Fruit fly (Drosophila melanogaster): ENCODE measurements around the gene Stam.
A peak's percentile ranks its signal among the peaks of the same experiment; 100 is the strongest.

Stam gene

dm6 chr2L:10856328-10856942 is 1.9 kb upstream of the Stam start, which contains the start of gene Dnz1 (continued):
- TF ChIP-seq sens-2 (GFP tag; IDR thresholded peaks at IDR 0.05) = 0 out of 2 replicates have a peak, but pooled peaks have one; percentile 25
- peak; percentile 58 for TF ChIP-seq az2 (GFP tag; optimal IDR thresholded peaks at IDR 0.05)
- no peak for TF ChIP-seq Atf3 (GFP tag; optimal IDR thresholded peaks at IDR 0.05)
- TF ChIP-seq sna (GFP tag; IDR thresholded peaks at IDR 0.05; ENCODE audit: partially characterized antibody) = no peak
- TF ChIP-seq dati (GFP tag; IDR thresholded peaks at IDR 0.05) = no peak
- no peak for TF ChIP-seq CG7963 (GFP tag; IDR thresholded peaks at IDR 0.05; ENCODE audit: partially characterized antibody)
- TF ChIP-seq Dip3 (GFP tag; optimal IDR thresholded peaks at IDR 0.05) = peak; percentile 32
- no peak for TF ChIP-seq cad (GFP tag; optimal IDR thresholded peaks at IDR 0.05)
- peak; percentile 32 for TF ChIP-seq CG3281 (GFP tag; optimal IDR thresholded peaks at IDR 0.05)
- TF ChIP-seq Spps (tag; optimal IDR thresholded peaks at IDR 0.05) = no peak
- TF ChIP-seq CG12299 (tag; optimal IDR thresholded peaks at IDR 0.05) = no peak
- TF ChIP-seq Awh (GFP tag; IDR thresholded peaks at IDR 0.05) = no peak
- TF ChIP-seq mam (GFP tag; optimal IDR thresholded peaks at IDR 0.05) = peak; percentile 16
- no peak for TF ChIP-seq Mad (GFP tag; optimal IDR thresholded peaks at IDR 0.05)
- no peak for TF ChIP-seq Usf (GFP tag; optimal IDR thresholded peaks at IDR 0.05)
- TF ChIP-seq schlank (tag; optimal IDR thresholded peaks at IDR 0.05) = no peak
- peak; percentile 67 for TF ChIP-seq MBD-R2 (GFP tag; IDR thresholded peaks at IDR 0.05)
- TF ChIP-seq Six4 (GFP tag; optimal IDR thresholded peaks at IDR 0.05) = peak; percentile 43
- TF ChIP-seq Poxn (GFP tag; IDR thresholded peaks at IDR 0.05) = no peak
- no peak for TF ChIP-seq sqz (GFP tag; optimal IDR thresholded peaks at IDR 0.05)
- peak; percentile 14 for TF ChIP-seq CG5180 (GFP tag; optimal IDR thresholded peaks at IDR 0.05)
- TF ChIP-seq CG6791 (GFP tag; IDR thresholded peaks at IDR 0.05; ENCODE audit: partially characterized antibody) = no peak
- no peak for TF ChIP-seq CkIIα-i1 (GFP tag; IDR thresholded peaks at IDR 0.05)
- peak; percentile 19; the same call in 1 of the 3 replicates for TF ChIP-seq B-H1 (GFP tag; IDR thresholded peaks at IDR 0.05)
- TF ChIP-seq ken (GFP tag; IDR thresholded peaks at IDR 0.05) = peak; percentile 63; the same call in 1 of the 3 replicates
- no peak for TF ChIP-seq mirr (GFP tag; optimal IDR thresholded peaks at IDR 0.05)
- no peak for TF ChIP-seq inv (GFP tag; IDR thresholded peaks at IDR 0.05; ENCODE audit: partially characterized antibody)
- no peak for TF ChIP-seq Hey (tag; optimal IDR thresholded peaks at IDR 0.05)
- TF ChIP-seq dysf (GFP tag; IDR thresholded peaks at IDR 0.05) = peak; percentile 74; the same call in 2 of the 3 replicates
- TF ChIP-seq E2f2 (GFP tag; IDR thresholded peaks at IDR 0.05) = peak; percentile 51
- TF ChIP-seq CG32532 (GFP tag; IDR thresholded peaks at IDR 0.05) = peak; percentile 74
- TF ChIP-seq wek (GFP tag; optimal IDR thresholded peaks at IDR 0.05) = no peak
- TF ChIP-seq CG13424 (tag; optimal IDR thresholded peaks at IDR 0.05) = peak; percentile 60
- TF ChIP-seq CG6854 (GFP tag; optimal IDR thresholded peaks at IDR 0.05) = no peak
- TF ChIP-seq Bgb (GFP tag; IDR thresholded peaks at IDR 0.05; ENCODE audit: partially characterized antibody) = no peak
- no peak for TF ChIP-seq ash1 (GFP tag; optimal IDR thresholded peaks at IDR 0.05)
- no peak for TF ChIP-seq zf30C (GFP tag; optimal IDR thresholded peaks at IDR 0.05)
- TF ChIP-seq CG4820 (GFP tag; optimal IDR thresholded peaks at IDR 0.05) = peak; percentile 20
- peak; percentile 89 for TF ChIP-seq row (GFP tag; IDR thresholded peaks at IDR 0.05)
- 0 out of 2 replicates have a peak, but pooled peaks have one; percentile 26 for TF ChIP-seq klu (GFP tag; IDR thresholded peaks at IDR 0.05)
- no peak for TF ChIP-seq CG33213 (GFP tag; optimal IDR thresholded peaks at IDR 0.05)
- no peak for TF ChIP-seq aop (GFP tag; IDR thresholded peaks at IDR 0.05)
- TF ChIP-seq CG18599 (GFP tag; optimal IDR thresholded peaks at IDR 0.05) = peak; percentile 58
- no peak for TF ChIP-seq Fer2 (tag; optimal IDR thresholded peaks at IDR 0.05)
- peak; percentile 18 for TF ChIP-seq pnt (GFP tag; optimal IDR thresholded peaks at IDR 0.05)
- TF ChIP-seq mld (GFP tag; IDR thresholded peaks at IDR 0.05; ENCODE audit: partially characterized antibody) = no peak
- no peak for TF ChIP-seq CG6654 (GFP tag; optimal IDR thresholded peaks at IDR 0.05)
- TF ChIP-seq slou (GFP tag; optimal IDR thresholded peaks at IDR 0.05) = peak; percentile 0
- TF ChIP-seq gce (GFP tag; IDR thresholded peaks at IDR 0.05) = no peak; the same call in 2 of the 3 replicates
- peak; percentile 75 for TF ChIP-seq Med (GFP tag)
